Worm (Caenorhabditis elegans) whole organism, midembryonic: ENCODE data around the gene Y39H10B.3.

ENCODE experiments used
- T22C8.4 ChIP-seq: fragments of 200-800 bp; sonication (Bioruptor generic); IDR thresholded peaks from 2 replicates; pipeline ENCODE4 v1.3.6; 2022; ENCODE audit warnings: missing genetic modification characterization, missing compliant biosample characterization
- flt-1 ChIP-seq: fragments of 200-800 bp; sonication (Bioruptor generic); IDR thresholded peaks from 2 replicates; pipeline ENCODE4 v1.3.6; 2022; ENCODE audit warnings: missing genetic modification characterization, missing compliant biosample characterization
- klf-2 ChIP-seq: fragments of 200-800 bp; sonication (Bioruptor generic); conservative IDR thresholded peaks from 2 replicates; pipeline ENCODE4 v1.3.6; 2022; ENCODE audit warnings: missing genetic modification reagents, missing genetic modification characterization, missing compliant biosample characterization
- ztf-23 ChIP-seq: fragments of 200-800 bp; sonication (Bioruptor generic); IDR thresholded peaks from 2 replicates; pipeline ENCODE4 v1.3.6; 2022; ENCODE audit warnings: missing genetic modification reagents, missing genetic modification characterization, missing compliant biosample characterization
- ztf-29 ChIP-seq: fragments of 200-800 bp; sonication (Bioruptor generic); IDR thresholded peaks from 2 replicates; pipeline ENCODE4 v1.3.6; 2022; ENCODE audit warnings: missing genetic modification reagents, missing genetic modification characterization, missing compliant biosample characterization

- TF ChIP-seq ztf-23, result no peak
- no peak for TF ChIP-seq ztf-29 (GFP tag; lab: Robert Waterston, UW)
- TF ChIP-seq flt-1, result no peak
- no peak for TF ChIP-seq klf-2 (GFP tag; lab: Robert Waterston, UW)
- TF ChIP-seq T22C8.4 (GFP tag; lab: Robert Waterston, UW), result no peak
Observed at ce11 chrV:3711544-3711943, 40.9 kb downstream of the Y39H10B.3 start.
